Worm (Caenorhabditis elegans) whole organism, young adult: Measurements from ENCODE around the gene W06A11.1.

Experiments
- F57A8.1 ChIP-seq: fragments of 200-800 bp; sonication (Bioruptor generic); optimal IDR thresholded peaks from 2 replicates; lab custom pipeline; 2018; ENCODE audit warnings: mild to moderate bottlenecking, missing genetic modification characterization, moderate library complexity, missing compliant biosample characterization
- atf-7 ChIP-seq: sonication (generic microtip); optimal IDR thresholded peaks from 2 replicates; lab custom pipeline; 2017; ENCODE audit warnings: mild to moderate bottlenecking, missing genetic modification characterization, missing compliant biosample characterization
- dox-1 ChIP-seq: fragments of 200-800 bp; sonication (Bioruptor generic); IDR thresholded peaks from 2 replicates; pipeline ENCODE4 v1.3.6; 2022; ENCODE audit warnings: missing genetic modification reagents, missing genetic modification characterization, missing compliant biosample characterization
- lin-35 ChIP-seq, 3 experiments: fragments of 150-350 bp in 2 of 3; sonication (generic microtip) in 1 of 3; optimal IDR thresholded peaks; 2 replicates each; lab custom pipeline; 2014 to 2018; ENCODE audit warnings: missing biosample characterization in 3 of 3, missing genetic modification characterization in 3 of 3, missing genetic modification reagents in 3 of 3
- madf-6 ChIP-seq: fragments of 200-800 bp; sonication (Bioruptor generic); IDR thresholded peaks from 2 replicates; pipeline ENCODE4 v1.3.6; 2022; ENCODE audit warnings: missing genetic modification reagents, missing genetic modification characterization, missing compliant biosample characterization
- madf-8 ChIP-seq: fragments of 200-800 bp; sonication (Bioruptor generic); conservative IDR thresholded peaks from 2 replicates; pipeline ENCODE4 v1.3.6; 2022; ENCODE audit warnings: missing genetic modification reagents, missing genetic modification characterization, missing compliant biosample characterization
- nhr-90 ChIP-seq: sonication (generic microtip); optimal IDR thresholded peaks from 2 replicates; lab custom pipeline; 2016; ENCODE audit warnings: missing genotype, mild to moderate bottlenecking, missing genetic modification characterization, missing compliant biosample characterization
- sea-2 ChIP-seq: fragments of 200-800 bp; sonication (Bioruptor generic); IDR thresholded peaks from 2 replicates; pipeline ENCODE4 v1.3.6; 2022; ENCODE audit warnings: missing genetic modification characterization, missing compliant biosample characterization
- snpc-1.1 ChIP-seq: sonication (generic microtip); optimal IDR thresholded peaks from 2 replicates; lab custom pipeline; 2017; ENCODE audit warnings: missing genetic modification characterization, mild to moderate bottlenecking, missing compliant biosample characterization, antibody characterized with exemption, moderate library complexity, missing genotype, missing genetic modification reagents; ENCODE audit not compliant: insufficient read depth
- unc-62 ChIP-seq: fragments of 150-350 bp; optimal IDR thresholded peaks from 2 replicates; lab custom pipeline; 2014; ENCODE audit warnings: missing biosample characterization, missing genetic modification reagents, missing genetic modification characterization

DNA sequence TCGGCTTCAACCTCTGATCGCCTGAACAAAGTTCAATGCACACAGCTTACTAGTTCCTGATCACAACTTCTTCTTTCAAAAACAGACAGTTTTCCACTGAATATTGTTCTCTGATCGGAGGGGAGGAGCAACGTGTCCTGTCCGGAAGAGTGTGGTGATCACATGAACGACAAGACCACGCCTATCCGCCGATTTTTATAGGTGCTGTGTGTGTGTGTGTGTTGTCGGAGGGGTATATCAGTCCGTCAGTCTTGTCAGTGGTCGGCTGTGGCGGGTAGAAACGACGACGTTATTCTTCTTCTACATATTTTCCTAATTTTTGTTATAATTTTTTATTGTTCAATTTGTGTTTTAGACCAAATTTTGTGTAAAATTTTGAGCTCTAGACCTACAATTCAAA is 23.4 kb downstream of the W06A11.1 start:
- TF ChIP-seq sea-2 (GFP tag; lab: Robert Waterston, UW) (no peak), nhr-90 (no peak), unc-62 (no peak), dox-1 (GFP tag; lab: Robert Waterston, UW) (no peak), madf-8 (GFP tag; lab: Robert Waterston, UW) (no peak), F57A8.1 (GFP tag; lab: Kevin White, UChicago) (no peak), madf-6 (GFP tag; lab: Robert Waterston, UW) (no peak), lin-35 (GFP tag; optimal IDR thresholded peaks at IDR 0.05; lab: Kevin White, UChicago) (no peak), snpc-1.1 (tag; lab: Kevin White, UChicago) (no peak), atf-7 (tag; lab: Kevin White, UChicago) (no peak)
